Fruit fly (Drosophila melanogaster) whole organism, embryonic: ENCODE data around the gene Rrp1.

Experiments used
- Atf-2 ChIP-seq: fragments of 200-800 bp; sonication (Bioruptor generic); optimal IDR thresholded peaks from 2 replicates; lab custom pipeline; 2016; ENCODE audit warnings: missing biosample characterization, missing genetic modification characterization
- Bgb ChIP-seq: fragments of 200-800 bp; sonication (Bioruptor generic); IDR thresholded peaks from 2 replicates; pipeline ENCODE4 v1.3.6; 2022; ENCODE audit warnings: missing biosample characterization, missing genetic modification characterization; ENCODE audit not compliant: partially characterized antibody
- CG10267 ChIP-seq: fragments of 200-800 bp; sonication (Bioruptor generic); optimal IDR thresholded peaks from 2 replicates; lab custom pipeline; 2018; ENCODE audit warnings: missing biosample characterization, mild to moderate bottlenecking, missing genetic modification characterization, moderate library complexity
- CG1233 ChIP-seq: fragments of 200-800 bp; sonication (Bioruptor generic); optimal IDR thresholded peaks from 4 replicates; lab custom pipeline; 2018; ENCODE audit warnings: missing biosample characterization, mild to moderate bottlenecking, missing genetic modification characterization
- CG13287 ChIP-seq: fragments of 200-800 bp; sonication (Bioruptor generic); IDR thresholded peaks from 2 replicates; pipeline ENCODE4 v1.3.6; 2022; ENCODE audit warnings: missing biosample characterization, missing genetic modification characterization; ENCODE audit not compliant: partially characterized antibody
- CG14860 ChIP-seq: fragments of 200-800 bp; sonication (Bioruptor generic); IDR thresholded peaks from 3 replicates; pipeline ENCODE4 v1.3.6; 2022; ENCODE audit warnings: missing biosample characterization, missing genetic modification characterization; ENCODE audit not compliant: partially characterized antibody
- CG1603 ChIP-seq: fragments of 200-800 bp; sonication (Bioruptor generic); optimal IDR thresholded peaks from 2 replicates; lab custom pipeline; 2019; ENCODE audit warnings: missing biosample characterization, mild to moderate bottlenecking, missing genetic modification characterization, moderate library complexity
- CG17829 ChIP-seq: fragments of 200-800 bp; optimal IDR thresholded peaks from 2 replicates; lab custom pipeline; 2019; ENCODE audit warnings: missing biosample characterization, mild to moderate bottlenecking, missing genetic modification characterization, moderate library complexity
- CG2116 ChIP-seq: fragments of 200-800 bp; sonication (Bioruptor generic); optimal IDR thresholded peaks from 3 replicates; lab custom pipeline; 2018; ENCODE audit warnings: missing biosample characterization, mild to moderate bottlenecking, missing genetic modification characterization
- CG2199 ChIP-seq: fragments of 200-800 bp; sonication (Bioruptor generic); IDR thresholded peaks from 3 replicates; pipeline ENCODE4 v1.3.6; 2022; ENCODE audit warnings: missing biosample characterization, missing genetic modification characterization
- CG34224 ChIP-seq: fragments of 200-800 bp; sonication (Bioruptor generic); IDR thresholded peaks from 3 replicates; pipeline ENCODE4 v1.3.6; 2022; ENCODE audit warnings: missing biosample characterization, missing genetic modification characterization; ENCODE audit not compliant: partially characterized antibody
- CG7963 ChIP-seq: fragments of 200-800 bp; sonication (Bioruptor generic); IDR thresholded peaks from 3 replicates; pipeline ENCODE4 v1.3.6; 2022; ENCODE audit warnings: missing biosample characterization, missing genetic modification characterization; ENCODE audit not compliant: partially characterized antibody
- CG8478 ChIP-seq: fragments of >200 bp; optimal IDR thresholded peaks from 2 replicates; lab custom pipeline; 2018
- CG9437 ChIP-seq: fragments of 200-800 bp; sonication (Bioruptor generic); optimal IDR thresholded peaks from 2 replicates; lab custom pipeline; 2018; ENCODE audit warnings: missing biosample characterization, mild to moderate bottlenecking, missing genetic modification characterization
- CG9797 ChIP-seq: fragments of 200-800 bp; sonication (Bioruptor generic); optimal IDR thresholded peaks from 3 replicates; lab custom pipeline; 2018; ENCODE audit warnings: missing biosample characterization, mild to moderate bottlenecking, missing genetic modification characterization
- CoRest ChIP-seq: fragments of 200-800 bp; sonication (Bioruptor generic); optimal IDR thresholded peaks from 3 replicates; lab custom pipeline; 2018; ENCODE audit warnings: missing biosample characterization, mild to moderate bottlenecking, missing genetic modification characterization, moderate library complexity
- D ChIP-seq, 2 experiments: fragments of 200-800 bp in 1 of 2; fragments of >200 bp in 1 of 2; sonication (Bioruptor generic) in 1 of 2; optimal IDR thresholded peaks; 2 replicates in 1 of 2; 3 replicates in 1 of 2; lab custom pipeline; 2017; ENCODE audit warnings: mild to moderate bottlenecking in 1 of 2, missing biosample characterization in 1 of 2, missing genetic modification characterization in 1 of 2, missing genetic modification reagents in 1 of 2
- D19B ChIP-seq: fragments of 200-800 bp; sonication (Bioruptor generic); optimal IDR thresholded peaks from 2 replicates; lab custom pipeline; 2017; ENCODE audit warnings: missing biosample characterization, mild to moderate bottlenecking, missing genetic modification characterization
- Dll ChIP-seq: fragments of 200-800 bp; sonication (Bioruptor generic); IDR thresholded peaks from 4 replicates; pipeline ENCODE4 v1.3.6; 2022; ENCODE audit warnings: missing biosample characterization, missing genetic modification characterization; ENCODE audit not compliant: partially characterized antibody
- Dp ChIP-seq: fragments of 200-800 bp; sonication (Bioruptor generic); optimal IDR thresholded peaks from 2 replicates; lab custom pipeline; 2018; ENCODE audit warnings: missing biosample characterization, mild to moderate bottlenecking, missing genetic modification characterization, moderate library complexity
- Dref ChIP-seq: fragments of 200-800 bp; sonication (Bioruptor generic); IDR thresholded peaks from 2 replicates; pipeline ENCODE4 v1.3.6; 2022; ENCODE audit warnings: missing biosample characterization, missing genetic modification characterization
- E2f1 ChIP-seq: fragments of 200-800 bp; sonication (Bioruptor generic); IDR thresholded peaks from 2 replicates; pipeline ENCODE4 v1.3.6; 2022; ENCODE audit warnings: missing biosample characterization, missing genetic modification characterization
- HLH4C ChIP-seq: fragments of 200-800 bp; sonication (Bioruptor generic); IDR thresholded peaks from 3 replicates; pipeline ENCODE4 v1.3.6; 2022; ENCODE audit warnings: missing biosample characterization, missing genetic modification characterization; ENCODE audit not compliant: partially characterized antibody
- MBD-R2 ChIP-seq: fragments of 200-800 bp; sonication (Bioruptor generic); IDR thresholded peaks from 2 replicates; pipeline ENCODE4 v1.3.6; 2022; ENCODE audit warnings: missing biosample characterization, missing genetic modification characterization
- Mad ChIP-seq: fragments of 200-800 bp; sonication (Bioruptor generic); optimal IDR thresholded peaks from 2 replicates; lab custom pipeline; 2016; ENCODE audit warnings: missing biosample characterization, missing genetic modification characterization
- Neu2 ChIP-seq: fragments of 200-800 bp; sonication (Bioruptor generic); optimal IDR thresholded peaks from 3 replicates; lab custom pipeline; 2016; ENCODE audit warnings: missing biosample characterization, missing genetic modification characterization, borderline replicate concordance
- Opbp ChIP-seq: fragments of 200-800 bp; sonication (Bioruptor generic); IDR thresholded peaks from 3 replicates; pipeline ENCODE4 v1.3.6; 2022; ENCODE audit warnings: missing biosample characterization, missing genetic modification characterization; ENCODE audit not compliant: partially characterized antibody
- Pdp1 ChIP-seq, 2 experiments: fragments of 200-800 bp; sonication (Bioruptor generic); optimal IDR thresholded peaks; 3 replicates each; lab custom pipeline; 2016; ENCODE audit warnings: missing biosample characterization in 2 of 2, missing genetic modification characterization in 2 of 2, mild to moderate bottlenecking in 1 of 2, moderate library complexity in 1 of 2
- Poxn ChIP-seq: fragments of 200-800 bp; sonication (Bioruptor generic); IDR thresholded peaks from 2 replicates; pipeline ENCODE4 v1.3.6; 2022; ENCODE audit warnings: missing biosample characterization, missing genetic modification characterization
- Scr ChIP-seq: fragments of 200-800 bp; sonication (Bioruptor generic); IDR thresholded peaks from 2 replicates; pipeline ENCODE4 v1.3.6; 2022; ENCODE audit warnings: missing biosample characterization, missing genetic modification characterization; ENCODE audit not compliant: partially characterized antibody
- ato ChIP-seq: fragments of 200-800 bp; sonication (Bioruptor generic); IDR thresholded peaks from 2 replicates; pipeline ENCODE4 v1.3.6; 2022; ENCODE audit warnings: missing biosample characterization, missing genetic modification characterization; ENCODE audit not compliant: partially characterized antibody
- bbx ChIP-seq: fragments of 200-800 bp; sonication (Bioruptor generic); IDR thresholded peaks from 2 replicates; pipeline ENCODE4 v1.3.6; 2022; ENCODE audit warnings: missing biosample characterization, missing genetic modification characterization; ENCODE audit not compliant: partially characterized antibody
- bcd ChIP-seq: fragments of 200-800 bp; sonication (Bioruptor generic); optimal IDR thresholded peaks from 2 replicates; lab custom pipeline; 2017; ENCODE audit warnings: missing biosample characterization, mild to moderate bottlenecking, missing genetic modification characterization
- chinmo ChIP-seq: fragments of 200-800 bp; sonication (Bioruptor generic); IDR thresholded peaks from 4 replicates; pipeline ENCODE4 v1.3.6; 2022; ENCODE audit warnings: missing biosample characterization, missing genetic modification characterization; ENCODE audit not compliant: partially characterized antibody
- fru ChIP-seq: fragments of >200 bp; optimal IDR thresholded peaks from 2 replicates; lab custom pipeline; 2017
- gfzf ChIP-seq: fragments of 200-800 bp; sonication (Bioruptor generic); optimal IDR thresholded peaks from 2 replicates; lab custom pipeline; 2016; ENCODE audit warnings: missing biosample characterization, mild to moderate bottlenecking, missing genetic modification characterization, moderate library complexity
- hbn ChIP-seq: fragments of 200-800 bp; sonication (Bioruptor generic); IDR thresholded peaks from 2 replicates; pipeline ENCODE4 v1.3.6; 2022; ENCODE audit warnings: missing biosample characterization, missing genetic modification characterization; ENCODE audit not compliant: partially characterized antibody
- inv ChIP-seq: fragments of 200-800 bp; sonication (Bioruptor generic); IDR thresholded peaks from 2 replicates; pipeline ENCODE4 v1.3.6; 2022; ENCODE audit warnings: missing biosample characterization, missing genetic modification characterization; ENCODE audit not compliant: partially characterized antibody
- knrl ChIP-seq: fragments of 200-800 bp; sonication (Bioruptor generic); IDR thresholded peaks from 3 replicates; pipeline ENCODE4 v1.3.6; 2022; ENCODE audit warnings: missing biosample characterization, missing genetic modification characterization; ENCODE audit not compliant: partially characterized antibody
- lbe ChIP-seq: fragments of 200-800 bp; sonication (Bioruptor generic); optimal IDR thresholded peaks from 2 replicates; lab custom pipeline; 2016; ENCODE audit warnings: missing biosample characterization, mild to moderate bottlenecking, missing genetic modification characterization
- mld ChIP-seq: fragments of 200-800 bp; sonication (Bioruptor generic); IDR thresholded peaks from 3 replicates; pipeline ENCODE4 v1.3.6; 2022; ENCODE audit warnings: missing biosample characterization, missing genetic modification characterization; ENCODE audit not compliant: partially characterized antibody
- nerfin-2 ChIP-seq: fragments of 200-800 bp; sonication (Bioruptor generic); IDR thresholded peaks from 2 replicates; pipeline ENCODE4 v1.3.6; 2022; ENCODE audit warnings: missing biosample characterization, missing genetic modification characterization; ENCODE audit not compliant: partially characterized antibody
- sna ChIP-seq: fragments of 200-800 bp; sonication (Bioruptor generic); IDR thresholded peaks from 2 replicates; pipeline ENCODE4 v1.3.6; 2022; ENCODE audit warnings: missing biosample characterization, missing genetic modification characterization; ENCODE audit not compliant: partially characterized antibody
- sr ChIP-seq: fragments of 200-800 bp; sonication (Bioruptor generic); IDR thresholded peaks from 3 replicates; pipeline ENCODE4 v1.3.6; 2022; ENCODE audit warnings: missing biosample characterization, missing genetic modification characterization
- unc-4 ChIP-seq: fragments of 200-800 bp; sonication (Bioruptor generic); IDR thresholded peaks from 2 replicates; pipeline ENCODE4 v1.3.6; 2022; ENCODE audit warnings: missing biosample characterization, missing genetic modification characterization; ENCODE audit not compliant: partially characterized antibody
- vnd ChIP-seq: fragments of 200-800 bp; sonication (Bioruptor generic); IDR thresholded peaks from 3 replicates; pipeline ENCODE4 v1.3.6; 2022; ENCODE audit warnings: missing biosample characterization, missing genetic modification characterization; ENCODE audit not compliant: partially characterized antibody
- zf30C ChIP-seq: fragments of 200-800 bp; sonication (Bioruptor generic); optimal IDR thresholded peaks from 3 replicates; lab custom pipeline; 2018; ENCODE audit warnings: missing biosample characterization, mild to moderate bottlenecking, missing genetic modification characterization

Rrp1 gene

dm6 chr2L:2969438-2969837 is 2.9 kb downstream of the Rrp1 start, which contains the start of gene Ts (continued):
- TF ChIP-seq Dll (GFP tag; lab: Robert Waterston, UW) (peak; percentile 76), CG34224 (GFP tag; lab: Robert Waterston, UW) (peak; percentile 86), knrl (GFP tag; lab: Robert Waterston, UW) (peak; percentile 56; the same call in 2 of the 3 replicates), CG8478 (lab: Kevin White, UChicago) (no peak), sr (GFP tag; lab: Robert Waterston, UW) (no peak), CG17829 (peak; percentile 88), mld (GFP tag; lab: Robert Waterston, UW) (0 out of 3 replicates have a peak, but pooled peaks have one; percentile 46), Poxn (GFP tag; lab: Robert Waterston, UW) (no peak), HLH4C (GFP tag; lab: Robert Waterston, UW) (peak; percentile 84), CG9797 (GFP tag; lab: Kevin White, UChicago) (peak; percentile 18), bbx (GFP tag; lab: Robert Waterston, UW) (peak; percentile 89), CoRest (peak; percentile 28), Dref (GFP tag; lab: Robert Waterston, UW) (peak; percentile 86), Pdp1 (GFP tag; optimal IDR thresholded peaks at IDR 0.05; lab: Kevin White, UChicago) (peak in 1 of 2 experiments; percentile 92), CG1603 (peak; percentile 55), Opbp (GFP tag; lab: Robert Waterston, UW) (peak; percentile 88; the same call in 2 of the 3 replicates), D (optimal IDR thresholded peaks at IDR 0.05; lab: Kevin White, UChicago) (no peak), D (GFP tag; optimal IDR thresholded peaks at IDR 0.05; lab: Kevin White, UChicago) (no peak), CG2116 (GFP tag; lab: Kevin White, UChicago) (peak; percentile 96), nerfin-2 (GFP tag; lab: Robert Waterston, UW) (peak; percentile 79), CG1233 (GFP tag; lab: Kevin White, UChicago) (no peak), gfzf (peak; percentile 9), E2f1 (GFP tag; lab: Robert Waterston, UW) (peak; percentile 66; the same call in 1 of the 2 replicates), sna (GFP tag; lab: Robert Waterston, UW) (peak; percentile 70), D19B (GFP tag; lab: Kevin White, UChicago) (no peak), Dp (GFP tag; lab: Kevin White, UChicago) (peak; percentile 91), CG2199 (GFP tag; lab: Robert Waterston, UW) (no peak), MBD-R2 (GFP tag; lab: Robert Waterston, UW) (0 out of 2 replicates have a peak, but pooled peaks have one; percentile 22), CG10267 (tag; lab: Kevin White, UChicago) (peak; percentile 54), CG14860 (GFP tag; lab: Robert Waterston, UW) (peak; percentile 58), Neu2 (no peak), CG7963 (GFP tag; lab: Robert Waterston, UW) (peak; percentile 63; the same call in 2 of the 3 replicates), lbe (GFP tag; lab: Kevin White, UChicago) (peak; percentile 32), CG13287 (GFP tag; lab: Robert Waterston, UW) (peak; percentile 87), ato (GFP tag; lab: Robert Waterston, UW) (peak; percentile 83), zf30C (GFP tag; lab: Kevin White, UChicago) (no peak), CG9437 (GFP tag; lab: Kevin White, UChicago) (no peak), bcd (no peak), chinmo (0 out of 4 replicates have a peak, but pooled peaks have one; percentile 71), hbn (peak; percentile 67), Atf-2 (no peak), vnd (GFP tag; lab: Robert Waterston, UW) (peak; percentile 60; the same call in 2 of the 3 replicates), unc-4 (GFP tag; lab: Robert Waterston, UW) (peak; percentile 65), Scr (GFP tag; lab: Robert Waterston, UW) (peak; percentile 70), Mad (GFP tag; lab: Kevin White, UChicago) (no peak), Bgb (GFP tag; lab: Robert Waterston, UW) (peak; percentile 88), fru (lab: Kevin White, UChicago) (no peak), inv (GFP tag; lab: Robert Waterston, UW) (peak; percentile 43; the same call in 1 of the 2 replicates)
